Fruit fly (Drosophila melanogaster) whole organism, pupa: ENCODE data around the gene CG32281.
A peak's percentile ranks its signal among the peaks of the same experiment; 100 is the strongest.

ENCODE experiments used
- CG10348 ChIP-seq: fragments of 200-800 bp; sonication (Bioruptor generic); IDR thresholded peaks from 2 replicates; pipeline ENCODE4 v1.3.6; 2022; ENCODE audit warnings: missing biosample characterization, missing genetic modification characterization
- CG12605 ChIP-seq: fragments of 200-800 bp; sonication (Bioruptor generic); IDR thresholded peaks from 2 replicates; pipeline ENCODE4 v1.3.6; 2022; ENCODE audit warnings: missing biosample characterization, missing genetic modification characterization
- CG13204 ChIP-seq: fragments of 200-800 bp; sonication (Bioruptor generic); optimal IDR thresholded peaks from 2 replicates; lab custom pipeline; 2018; ENCODE audit warnings: missing biosample characterization, mild to moderate bottlenecking, missing genetic modification characterization, moderate library complexity
- CG14655 ChIP-seq: fragments of 200-800 bp; sonication (Bioruptor generic); optimal IDR thresholded peaks from 3 replicates; lab custom pipeline; 2017; ENCODE audit warnings: mild to moderate bottlenecking, missing biosample characterization, missing genetic modification reagents, missing genetic modification characterization
- CG15710 ChIP-seq: fragments of 200-800 bp; sonication (Bioruptor generic); optimal IDR thresholded peaks from 2 replicates; lab custom pipeline; 2018; ENCODE audit warnings: missing biosample characterization, mild to moderate bottlenecking, missing genetic modification characterization, moderate library complexity
- CG17806 ChIP-seq: fragments of 200-800 bp; sonication (Bioruptor generic); optimal IDR thresholded peaks from 2 replicates; lab custom pipeline; 2018; ENCODE audit warnings: missing biosample characterization, mild to moderate bottlenecking, missing genetic modification characterization, moderate library complexity
- CG32121 ChIP-seq: fragments of 200-800 bp; sonication (Bioruptor generic); IDR thresholded peaks from 2 replicates; pipeline ENCODE4 v1.3.6; 2022; ENCODE audit warnings: missing biosample characterization, missing genetic modification characterization
- CG34367 ChIP-seq: fragments of 200-800 bp; sonication (Bioruptor generic); optimal IDR thresholded peaks from 2 replicates; lab custom pipeline; 2018; ENCODE audit warnings: missing biosample characterization, mild to moderate bottlenecking, missing genetic modification characterization
- CG4496 ChIP-seq: fragments of 200-800 bp; sonication (Bioruptor generic); IDR thresholded peaks from 3 replicates; pipeline ENCODE4 v1.3.6; 2022; ENCODE audit warnings: missing biosample characterization, missing genetic modification characterization
- CG8159 ChIP-seq: fragments of 200-800 bp; sonication (Bioruptor generic); optimal IDR thresholded peaks from 3 replicates; lab custom pipeline; 2018; ENCODE audit warnings: missing biosample characterization, mild to moderate bottlenecking, missing genetic modification characterization, moderate library complexity
- CG8301 ChIP-seq: fragments of 200-800 bp; sonication (Bioruptor generic); optimal IDR thresholded peaks from 2 replicates; lab custom pipeline; 2018; ENCODE audit warnings: missing biosample characterization, mild to moderate bottlenecking, missing genetic modification characterization
- CG9948 ChIP-seq: fragments of 200-800 bp; sonication (Bioruptor generic); optimal IDR thresholded peaks from 2 replicates; lab custom pipeline; 2018; ENCODE audit warnings: missing biosample characterization, mild to moderate bottlenecking, missing genetic modification characterization, moderate library complexity
- D1 ChIP-seq: fragments of 200-800 bp; sonication (Bioruptor generic); optimal IDR thresholded peaks from 2 replicates; lab custom pipeline; 2018; ENCODE audit warnings: missing biosample characterization, mild to moderate bottlenecking, missing genetic modification characterization, moderate library complexity
- EcR ChIP-seq: fragments of 200-800 bp; sonication (Bioruptor generic); optimal IDR thresholded peaks from 3 replicates; lab custom pipeline; 2019; ENCODE audit warnings: missing biosample characterization, missing genetic modification characterization, mild to moderate bottlenecking, moderate library complexity, missing genetic modification reagents
- Ets98B ChIP-seq: fragments of 200-800 bp; sonication (Bioruptor generic); IDR thresholded peaks from 2 replicates; pipeline ENCODE4 v1.3.6; 2022; ENCODE audit warnings: missing biosample characterization, missing genetic modification characterization
- Pif1A ChIP-seq: fragments of 200-800 bp; sonication (Bioruptor generic); optimal IDR thresholded peaks from 3 replicates; lab custom pipeline; 2016; ENCODE audit warnings: missing biosample characterization, missing genetic modification characterization
- Pif1B ChIP-seq: fragments of 200-800 bp; sonication (Bioruptor generic); optimal IDR thresholded peaks from 3 replicates; lab custom pipeline; 2016; ENCODE audit warnings: missing biosample characterization, missing genetic modification characterization
- Snoo ChIP-seq: fragments of 200-800 bp; sonication (Bioruptor generic); optimal IDR thresholded peaks from 3 replicates; lab custom pipeline; 2017; ENCODE audit warnings: missing biosample characterization, mild to moderate bottlenecking, missing genetic modification characterization, inconsistent platforms
- fd96Ca ChIP-seq: fragments of 200-800 bp; sonication (Bioruptor generic); IDR thresholded peaks from 3 replicates; pipeline ENCODE4 v1.3.6; 2022; ENCODE audit warnings: missing biosample characterization, missing genetic modification characterization
- gl ChIP-seq: fragments of 200-800 bp; sonication (Bioruptor generic); optimal IDR thresholded peaks from 2 replicates; lab custom pipeline; 2018; ENCODE audit warnings: missing biosample characterization, mild to moderate bottlenecking, missing genetic modification characterization
- rn ChIP-seq: fragments of 200-800 bp; sonication (Bioruptor generic); IDR thresholded peaks from 2 replicates; pipeline ENCODE4 v1.3.6; 2022; ENCODE audit warnings: missing biosample characterization, missing genetic modification characterization

CG32281 gene

dm6 chr3L:3127544-3127943 is 41.6 kb upstream of the CG32281 start, which contains the start of gene promL:
TSS of gene promL (minus strand) at chr3L:3127724.
- TF ChIP-seq Pif1B (GFP tag; lab: Kevin White, UChicago) (peak; percentile 12), CG8301 (tag; lab: Kevin White, UChicago) (no peak), CG34367 (tag; lab: Kevin White, UChicago) (no peak), CG14655 (GFP tag; lab: Kevin White, UChicago) (no peak), CG15710 (tag; lab: Kevin White, UChicago) (peak; percentile 51), rn (GFP tag; lab: Robert Waterston, UW) (no peak), CG8159 (tag; lab: Kevin White, UChicago) (peak; percentile 19), Snoo (tag; lab: Kevin White, UChicago) (peak; percentile 56), CG13204 (GFP tag; lab: Kevin White, UChicago) (peak; percentile 10), EcR (GFP tag; lab: Kevin White, UChicago) (peak; percentile 68), gl (tag; lab: Kevin White, UChicago) (no peak), CG10348 (GFP tag; lab: Robert Waterston, UW) (no peak), Pif1A (GFP tag; lab: Kevin White, UChicago) (peak; percentile 29), CG4496 (GFP tag; lab: Robert Waterston, UW) (peak; percentile 47; the same call in 1 of the 3 replicates), Ets98B (GFP tag; lab: Robert Waterston, UW) (peak; percentile 37), CG12605 (no peak), CG9948 (tag; lab: Kevin White, UChicago) (no peak), fd96Ca (peak; percentile 34; the same call in 1 of the 3 replicates)
- TF ChIP-seq, all 21 proteins: peak for 10

- TF ChIP-seq CG32121 (GFP tag; lab: Robert Waterston, UW): no peak
- no peak for TF ChIP-seq D1 (tag; lab: Kevin White, UChicago)
- no peak for TF ChIP-seq CG13204 (GFP tag; lab: Kevin White, UChicago)
- 0 out of 3 replicates have a peak, but pooled peaks have one; percentile 33 for TF ChIP-seq CG4496 (GFP tag; lab: Robert Waterston, UW)
- no peak for TF ChIP-seq Snoo (tag; lab: Kevin White, UChicago)
- TF ChIP-seq CG8159 (tag; lab: Kevin White, UChicago): no peak
- no peak for TF ChIP-seq fd96Ca
- TF ChIP-seq Pif1A (GFP tag; lab: Kevin White, UChicago): peak; percentile 44
- peak; percentile 41; the same call in 1 of the 2 replicates for TF ChIP-seq Ets98B (GFP tag; lab: Robert Waterston, UW)
- TF ChIP-seq EcR (GFP tag; lab: Kevin White, UChicago): no peak
- TF ChIP-seq CG15710 (tag; lab: Kevin White, UChicago): no peak
- no peak for TF ChIP-seq gl (tag; lab: Kevin White, UChicago)
- TF ChIP-seq CG10348 (GFP tag; lab: Robert Waterston, UW): no peak
- TF ChIP-seq CG14655 (GFP tag; lab: Kevin White, UChicago): no peak
- peak; percentile 43 for TF ChIP-seq Pif1B (GFP tag; lab: Kevin White, UChicago)
- no peak for TF ChIP-seq CG34367 (tag; lab: Kevin White, UChicago)
- no peak for TF ChIP-seq CG17806 (tag; lab: Kevin White, UChicago)
- no peak for TF ChIP-seq CG9948 (tag; lab: Kevin White, UChicago)
- TF ChIP-seq CG12605: peak; percentile 33; the same call in 1 of the 2 replicates
- no peak for TF ChIP-seq CG8301 (tag; lab: Kevin White, UChicago)
- TF ChIP-seq rn (GFP tag; lab: Robert Waterston, UW): no peak
These were observed 35.1 kb upstream of the CG32281 start for dm6 chr3L:3134064-3134545.

- TF ChIP-seq CG34367 (tag; lab: Kevin White, UChicago) (no peak), Ets98B (GFP tag; lab: Robert Waterston, UW) (no peak), D1 (tag; lab: Kevin White, UChicago) (no peak), CG14655 (GFP tag; lab: Kevin White, UChicago) (no peak), CG17806 (tag; lab: Kevin White, UChicago) (no peak), Snoo (tag; lab: Kevin White, UChicago) (no peak), CG13204 (GFP tag; lab: Kevin White, UChicago) (no peak), CG9948 (tag; lab: Kevin White, UChicago) (no peak), Pif1A (GFP tag; lab: Kevin White, UChicago) (no peak), CG8159 (tag; lab: Kevin White, UChicago) (no peak), CG8301 (tag; lab: Kevin White, UChicago) (no peak), CG32121 (GFP tag; lab: Robert Waterston, UW) (no peak), CG15710 (tag; lab: Kevin White, UChicago) (no peak), gl (tag; lab: Kevin White, UChicago) (no peak), CG12605 (no peak), CG10348 (GFP tag; lab: Robert Waterston, UW) (no peak), EcR (GFP tag; lab: Kevin White, UChicago) (no peak), Pif1B (GFP tag; lab: Kevin White, UChicago) (no peak), rn (GFP tag; lab: Robert Waterston, UW) (no peak)
These were observed 27.8 kb upstream of the CG32281 start for dm6 chr3L:3141411-3141810.

- TF ChIP-seq CG9948 (tag; lab: Kevin White, UChicago): no peak
- TF ChIP-seq CG17806 (tag; lab: Kevin White, UChicago): no peak
- no peak for TF ChIP-seq fd96Ca
- TF ChIP-seq CG15710 (tag; lab: Kevin White, UChicago): no peak
- no peak for TF ChIP-seq D1 (tag; lab: Kevin White, UChicago)
- TF ChIP-seq CG14655 (GFP tag; lab: Kevin White, UChicago): no peak
These were observed 26.4 kb upstream of the CG32281 start for dm6 chr3L:3142516-3143382.
